Worm (Caenorhabditis elegans) whole organism, L3 larva: ENCODE data around the gene C23F12.3.

ENCODE experiments used
- ZK546.5 ChIP-seq: sonication (generic microtip); optimal IDR thresholded peaks from 2 replicates; lab custom pipeline; 2017; ENCODE audit warnings: missing biosample characterization, missing genetic modification characterization
- ceh-28 ChIP-seq: fragments of 150-350 bp; optimal IDR thresholded peaks from 2 replicates; lab custom pipeline; 2014; ENCODE audit warnings: missing biosample characterization, missing genetic modification reagents, missing genetic modification characterization
- ceh-82 ChIP-seq: fragments of 150-350 bp; optimal IDR thresholded peaks from 2 replicates; lab custom pipeline; 2014; ENCODE audit warnings: missing biosample characterization, missing genetic modification characterization
- daf-12 ChIP-seq: fragments of 150-350 bp; optimal IDR thresholded peaks from 2 replicates; lab custom pipeline; 2014; ENCODE audit warnings: missing biosample characterization, missing genetic modification reagents, missing genetic modification characterization
- elt-3 ChIP-seq, 3 experiments: fragments of 150-350 bp in 1 of 3; sonication (generic microtip) in 2 of 3; optimal IDR thresholded peaks; 2 replicates in 2 of 3; 4 replicates in 1 of 3; lab custom pipeline; 2014 to 2017; ENCODE audit warnings: missing biosample characterization in 3 of 3, missing genetic modification characterization in 3 of 3
- fkh-10 ChIP-seq: sonication (generic microtip); optimal IDR thresholded peaks from 2 replicates; lab custom pipeline; 2017; ENCODE audit warnings: missing biosample characterization, missing genetic modification reagents, missing genetic modification characterization
- nhr-11 ChIP-seq: fragments of 150-350 bp; optimal IDR thresholded peaks from 2 replicates; lab custom pipeline; 2014; ENCODE audit warnings: missing biosample characterization, missing genetic modification characterization
- nhr-12 ChIP-seq: fragments of 150-350 bp; optimal IDR thresholded peaks from 2 replicates; lab custom pipeline; 2014; ENCODE audit warnings: missing biosample characterization, missing genetic modification characterization
- nhr-28 ChIP-seq: fragments of 150-350 bp; optimal IDR thresholded peaks from 2 replicates; lab custom pipeline; 2014; ENCODE audit warnings: missing biosample characterization, missing genetic modification characterization
- nhr-76 ChIP-seq: fragments of 150-350 bp; sonication (generic microtip); optimal IDR thresholded peaks from 5 replicates; lab custom pipeline; 2014; ENCODE audit warnings: missing biosample characterization, missing genetic modification characterization
- pqm-1 ChIP-seq: fragments of 150-350 bp; optimal IDR thresholded peaks from 2 replicates; lab custom pipeline; 2017; ENCODE audit warnings: missing biosample characterization, missing genetic modification characterization, inconsistent platforms
- skn-1 ChIP-seq: fragments of 150-350 bp; optimal IDR thresholded peaks from 2 replicates; lab custom pipeline; 2014; ENCODE audit warnings: missing biosample characterization, missing genetic modification characterization
- unc-39 ChIP-seq: sonication (generic microtip); optimal IDR thresholded peaks from 4 replicates; lab custom pipeline; 2017; ENCODE audit warnings: missing biosample characterization, missing genetic modification characterization
- zag-1 ChIP-seq: fragments of 150-350 bp; optimal IDR thresholded peaks from 2 replicates; lab custom pipeline; 2014; ENCODE audit warnings: missing biosample characterization, missing genetic modification characterization

DNA sequence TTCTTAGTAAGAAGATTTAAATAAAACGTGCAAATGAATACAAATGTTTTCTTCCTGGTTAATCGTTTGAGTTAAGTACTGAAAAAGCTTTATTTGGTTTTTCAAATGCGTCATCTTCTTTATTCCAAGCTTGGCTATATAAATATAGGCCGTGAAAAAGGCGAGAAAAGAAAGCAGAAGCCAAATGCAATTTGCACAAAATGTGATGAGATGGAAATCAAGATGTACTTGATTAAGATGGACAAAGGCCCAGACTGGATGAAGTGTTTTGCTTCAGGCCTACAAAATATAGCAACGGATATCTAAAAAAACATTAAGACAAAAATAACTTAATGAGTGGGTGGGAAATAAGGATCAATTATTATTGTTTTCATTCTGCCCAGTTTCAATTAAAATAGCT lies 19.2 kb upstream of the C23F12.3 start:
- TF ChIP-seq unc-39 (tag; lab: Kevin White, UChicago) (no peak), pqm-1 (tag; lab: Kevin White, UChicago) (no peak), daf-12 (no peak), nhr-12 (no peak), zag-1 (tag; lab: Kevin White, UChicago) (no peak), ZK546.5 (no peak), ceh-28 (tag; lab: Kevin White, UChicago) (no peak), elt-3 (tag; optimal IDR thresholded peaks at IDR 0.05; lab: Kevin White, UChicago) (no peak), skn-1 (tag; lab: Kevin White, UChicago) (no peak), nhr-11 (tag; lab: Kevin White, UChicago) (no peak), fkh-10 (GFP tag; lab: Kevin White, UChicago) (peak; percentile 70), ceh-82 (tag; lab: Kevin White, UChicago) (no peak), nhr-76 (tag; lab: Kevin White, UChicago) (no peak), nhr-28 (tag; lab: Kevin White, UChicago) (no peak)
